Fruit fly (Drosophila melanogaster): ENCODE data around the gene tal-3A.

The tal-3A gene

DNA sequence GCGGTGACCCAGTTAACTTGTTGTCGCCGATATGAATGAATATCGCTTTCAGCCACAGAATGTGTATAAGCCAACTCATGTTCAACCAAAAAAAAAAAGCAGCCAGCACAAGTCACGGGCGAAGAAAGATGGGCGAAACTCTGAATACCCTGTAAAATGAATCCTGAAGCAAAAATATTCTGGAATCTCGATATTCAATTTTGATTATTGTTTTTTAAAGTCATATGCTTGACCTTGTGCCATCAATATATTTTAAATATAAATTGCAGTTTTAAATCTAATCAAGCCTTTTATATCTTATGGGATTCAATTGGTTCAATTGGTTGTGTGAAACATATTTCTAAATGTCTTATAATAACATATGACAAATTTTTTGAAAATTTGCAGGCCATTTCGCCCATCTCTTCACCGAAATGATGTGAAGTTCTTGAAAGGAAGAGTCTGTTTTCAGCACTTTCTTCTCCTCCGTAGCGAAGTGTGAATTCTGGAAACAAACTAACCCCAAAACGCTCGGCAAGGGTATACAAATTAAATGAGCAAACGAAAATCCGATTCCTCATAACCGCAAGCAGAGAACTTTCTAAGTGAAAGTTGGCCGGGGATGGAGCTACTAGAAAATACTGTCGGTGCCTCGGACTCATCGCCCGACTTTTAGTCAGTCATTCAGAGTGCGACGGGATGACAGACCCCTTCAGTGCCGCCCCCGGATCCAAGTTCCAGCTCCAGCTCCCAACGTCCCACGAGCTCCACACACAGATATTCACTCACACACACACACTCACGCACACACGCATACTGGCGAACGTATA is 2.9 kb downstream of the tal-3A start:
- no peak for TF ChIP-seq CG6683 (GFP tag; optimal IDR thresholded peaks at IDR 0.05)
- TF ChIP-seq Atf-2 (GFP tag; optimal IDR thresholded peaks at IDR 0.05): no peak
- TF ChIP-seq CG31224 (GFP tag; IDR thresholded peaks at IDR 0.05): no peak
- TF ChIP-seq CG9876 (GFP tag; optimal IDR thresholded peaks at IDR 0.05): no peak
- peak; percentile 42; the same call in 1 of the 2 replicates for TF ChIP-seq CG31441 (GFP tag; IDR thresholded peaks at IDR 0.05)
- 0 out of 3 replicates have a peak, but pooled peaks have one; percentile 15 for TF ChIP-seq row (GFP tag; IDR thresholded peaks at IDR 0.05)
- TF ChIP-seq CG17186 (GFP tag; optimal IDR thresholded peaks at IDR 0.05): no peak
- TF ChIP-seq crol (GFP tag; IDR thresholded peaks at IDR 0.05): peak; percentile 53; the same call in 1 of the 2 replicates
- peak; percentile 18 for TF ChIP-seq phol (tag; optimal IDR thresholded peaks at IDR 0.05)
- TF ChIP-seq eyg (GFP tag; optimal IDR thresholded peaks at IDR 0.05): no peak
- TF ChIP-seq Ssrp (tag; optimal IDR thresholded peaks at IDR 0.05): peak; percentile 23
- TF ChIP-seq Blimp-1 (GFP tag; optimal IDR thresholded peaks at IDR 0.05): peak; percentile 96
- TF ChIP-seq jumu (GFP tag; optimal IDR thresholded peaks at IDR 0.05): no peak
- TF ChIP-seq gsb-n (tag; optimal IDR thresholded peaks at IDR 0.05): no peak
- TF ChIP-seq bsh (GFP tag; optimal IDR thresholded peaks at IDR 0.05): peak in 1 of 2 experiments; percentile 32
- no peak for TF ChIP-seq lov (optimal IDR thresholded peaks at IDR 0.05)
- TF ChIP-seq lov (GFP tag; IDR thresholded peaks at IDR 0.05): no peak
- peak; percentile 16 for TF ChIP-seq oc (tag; optimal IDR thresholded peaks at IDR 0.05)
- TF ChIP-seq Med (GFP tag): peak; percentile 54
- TF ChIP-seq CG18262 (tag; optimal IDR thresholded peaks at IDR 0.05): peak; percentile 1
- TF ChIP-seq eve (GFP tag; optimal IDR thresholded peaks at IDR 0.05): peak in 1 of 2 experiments; percentile 51
- TF ChIP-seq CG3726 (GFP tag; IDR thresholded peaks at IDR 0.05): no peak
- TF ChIP-seq z (GFP tag; IDR thresholded peaks at IDR 0.05): peak; percentile 54; the same call in 1 of the 3 replicates
- TF ChIP-seq CG12659 (GFP tag; optimal IDR thresholded peaks at IDR 0.05): no peak
- TF ChIP-seq ewg (GFP tag; optimal IDR thresholded peaks at IDR 0.05): peak; percentile 16
- TF ChIP-seq gem (tag; optimal IDR thresholded peaks at IDR 0.05): peak; percentile 32
- TF ChIP-seq rib (GFP tag; IDR thresholded peaks at IDR 0.05): no peak
- TF ChIP-seq lola (GFP tag; optimal IDR thresholded peaks at IDR 0.05): peak in 1 of 3 experiments; percentile 12
- TF ChIP-seq CG30403 (GFP tag; optimal IDR thresholded peaks at IDR 0.05): peak; percentile 12
- TF ChIP-seq nmo (GFP tag; optimal IDR thresholded peaks at IDR 0.05): peak; percentile 29
- no peak for TF ChIP-seq Poxn (GFP tag; IDR thresholded peaks at IDR 0.05)
- peak; percentile 15 for TF ChIP-seq Oli (tag; optimal IDR thresholded peaks at IDR 0.05)
- no peak for TF ChIP-seq cwo (GFP tag; optimal IDR thresholded peaks at IDR 0.05)
- peak; percentile 47 for TF ChIP-seq Sox102F (GFP tag; optimal IDR thresholded peaks at IDR 0.05)
- TF ChIP-seq sc (optimal IDR thresholded peaks at IDR 0.05): no peak
- peak; percentile 22 for TF ChIP-seq sc (GFP tag; optimal IDR thresholded peaks at IDR 0.05)
- TF ChIP-seq tna (GFP tag; IDR thresholded peaks at IDR 0.05; ENCODE audit: partially characterized antibody): no peak; the same call in 1 of the 2 replicates
- TF ChIP-seq sens (GFP tag): peak; percentile 64
- TF ChIP-seq CG7357 (GFP tag; IDR thresholded peaks at IDR 0.05): no peak
- TF ChIP-seq vvl (GFP tag; IDR thresholded peaks at IDR 0.05): peak; percentile 16; the same call in 1 of the 2 replicates
- TF ChIP-seq stc (GFP tag; IDR thresholded peaks at IDR 0.05): no peak
- TF ChIP-seq sr (GFP tag; IDR thresholded peaks at IDR 0.05): 0 out of 3 replicates have a peak, but pooled peaks have one; percentile 49
- TF ChIP-seq D19B (GFP tag; optimal IDR thresholded peaks at IDR 0.05): peak; percentile 10
- no peak for TF ChIP-seq mld (GFP tag; IDR thresholded peaks at IDR 0.05; ENCODE audit: partially characterized antibody)
- TF ChIP-seq YL-1 (GFP tag; optimal IDR thresholded peaks at IDR 0.05): no peak
- TF ChIP-seq Xrp1 (GFP tag; IDR thresholded peaks at IDR 0.05): peak; percentile 18; the same call in 1 of the 2 replicates
- TF ChIP-seq Dfd (GFP tag; optimal IDR thresholded peaks at IDR 0.05): no peak
- TF ChIP-seq Hey (tag; optimal IDR thresholded peaks at IDR 0.05): no peak
- no peak for TF ChIP-seq knrl (GFP tag; IDR thresholded peaks at IDR 0.05; ENCODE audit: partially characterized antibody)

Measured in whole organism, embryonic.